Worm (Caenorhabditis elegans): Measurements from ENCODE around the gene tni-1.

tni-1 gene

DNA sequence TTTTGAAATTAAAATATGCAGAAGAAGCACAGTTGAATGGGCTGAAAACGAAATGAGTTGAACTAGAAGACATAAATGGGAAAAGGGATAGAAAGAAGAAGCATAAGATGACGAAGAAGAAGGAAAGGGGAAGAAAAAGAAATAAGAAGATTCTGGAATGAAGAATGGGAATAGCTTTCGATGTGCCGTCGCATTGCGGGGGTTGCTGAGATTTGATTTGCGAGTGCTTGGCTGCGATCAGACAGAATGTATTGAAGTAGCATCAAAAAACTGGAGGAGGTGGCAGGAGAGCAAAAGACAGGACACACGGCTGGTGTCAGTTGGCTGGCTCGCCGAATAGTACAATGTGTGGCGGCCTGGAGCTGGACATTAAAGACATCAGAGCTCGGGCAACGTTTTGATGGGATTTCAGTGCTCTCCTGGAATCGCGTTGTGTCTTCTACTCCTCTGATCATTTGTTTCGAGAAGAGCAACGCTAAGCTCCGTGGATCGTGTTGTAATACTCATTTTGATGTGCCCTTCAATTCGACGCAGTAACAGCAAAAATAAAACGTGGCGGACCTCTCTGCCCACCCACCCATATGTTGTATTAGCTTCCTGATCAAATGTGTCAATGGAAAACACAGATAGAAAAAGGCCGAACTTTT lies 2.0 kb upstream of the tni-1 start (continued):
- no peak for TF ChIP-seq sdz-12 (GFP tag; optimal IDR thresholded peaks at IDR 0.05)
- peak; percentile 64 for TF ChIP-seq hlh-11 (tag; optimal IDR thresholded peaks at IDR 0.05)
- no peak for TF ChIP-seq ama-1 (optimal IDR thresholded peaks at IDR 0.05)
- peak; percentile 37; the same call in 1 of the 2 replicates for TF ChIP-seq ctbp-1 (GFP tag; IDR thresholded peaks at IDR 0.05)
- TF ChIP-seq lin-1 (GFP tag; IDR thresholded peaks at IDR 0.05), result no peak
- TF ChIP-seq F10B5.3 (tag; optimal IDR thresholded peaks at IDR 0.05), result no peak
- no peak for TF ChIP-seq spr-1 (tag; optimal IDR thresholded peaks at IDR 0.05)
- TF ChIP-seq daf-16 (GFP tag; optimal IDR thresholded peaks at IDR 0.05), result peak in 1 of 2 experiments; percentile 68
- no peak for TF ChIP-seq daf-16 (tag; optimal IDR thresholded peaks at IDR 0.05)
- no peak for TF ChIP-seq madf-5 (GFP tag; IDR thresholded peaks at IDR 0.05)
- TF ChIP-seq nhr-76 (tag; optimal IDR thresholded peaks at IDR 0.05), result no peak
- no peak for TF ChIP-seq Y105C5A.15 (GFP tag; IDR thresholded peaks at IDR 0.05)
- no peak for TF ChIP-seq lir-3 (tag; optimal IDR thresholded peaks at IDR 0.05)
- TF ChIP-seq unc-39 (tag; optimal IDR thresholded peaks at IDR 0.05), result no peak
- TF ChIP-seq nhr-41 (GFP tag; IDR thresholded peaks at IDR 0.05), result no peak
- no peak for TF ChIP-seq mep-1 (tag; optimal IDR thresholded peaks at IDR 0.05)
- no peak for TF ChIP-seq zfp-2 (tag; optimal IDR thresholded peaks at IDR 0.05)
- no peak for TF ChIP-seq T20F7.1 (GFP tag; optimal IDR thresholded peaks at IDR 0.05)
- peak; percentile 4 for TF ChIP-seq ces-1 (GFP tag; optimal IDR thresholded peaks at IDR 0.05)
- TF ChIP-seq F26F4.8 (GFP tag; conservative IDR thresholded peaks at IDR 0.05), result no peak
- peak; percentile 36; the same call in 1 of the 2 replicates for TF ChIP-seq tra-1 (GFP tag; IDR thresholded peaks at IDR 0.05)
- no peak for TF ChIP-seq T26A8.4 (GFP tag; IDR thresholded peaks at IDR 0.05)
- no peak for TF ChIP-seq rbr-2 (tag; optimal IDR thresholded peaks at IDR 0.05)
- no peak for TF ChIP-seq nhr-25 (tag; optimal IDR thresholded peaks at IDR 0.05; ENCODE audit: borderline replicate concordance, insufficient read depth)
- no peak for TF ChIP-seq nhr-77 (tag; optimal IDR thresholded peaks at IDR 0.05)
- no peak for TF ChIP-seq saeg-2 (GFP tag; IDR thresholded peaks at IDR 0.05)
- TF ChIP-seq ceh-62 (tag; optimal IDR thresholded peaks at IDR 0.05), result no peak

DNA sequence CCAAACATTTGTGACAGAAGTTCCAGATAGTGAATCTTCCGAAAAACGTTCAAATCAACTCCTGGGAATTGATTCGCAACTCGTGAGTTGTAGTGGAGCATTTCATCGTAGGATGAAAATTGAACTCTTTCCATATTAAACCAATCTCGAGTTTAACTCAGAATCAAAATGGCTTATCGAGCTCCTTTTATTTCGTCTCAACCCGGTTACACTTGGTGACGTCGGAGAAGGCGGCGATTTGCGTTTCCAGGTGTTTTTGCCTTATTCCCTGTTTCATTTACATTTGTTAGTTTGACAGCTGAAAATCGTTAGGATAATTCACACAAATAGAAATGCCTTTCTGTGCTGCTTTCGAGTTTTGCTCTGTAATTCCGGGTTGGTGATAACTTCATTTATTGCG lies 1.8 kb downstream of the tni-1 start, which contains the start of gene F42E11.3:
F42E11.3 (minus strand) TSS at position 101 of the 400 bp plus-strand sequence.
- TF ChIP-seq nhr-41 (GFP tag; IDR thresholded peaks at IDR 0.05), result no peak
- no peak for TF ChIP-seq gei-8 (GFP tag; optimal IDR thresholded peaks at IDR 0.05)
- TF ChIP-seq F26F4.8 (GFP tag; conservative IDR thresholded peaks at IDR 0.05), result no peak
- no peak for TF ChIP-seq lin-15B (tag; optimal IDR thresholded peaks at IDR 0.05)
- TF ChIP-seq lin-13 (GFP tag; optimal IDR thresholded peaks at IDR 0.05), result no peak
- TF ChIP-seq zfp-3 (GFP tag; conservative IDR thresholded peaks at IDR 0.05), result no peak
- no peak for TF ChIP-seq tra-1 (GFP tag; IDR thresholded peaks at IDR 0.05)
- TF ChIP-seq dmd-6 (GFP tag; IDR thresholded peaks at IDR 0.05), result no peak
- no peak for TF ChIP-seq madf-5 (GFP tag; IDR thresholded peaks at IDR 0.05)
- TF ChIP-seq hif-1 (tag; optimal IDR thresholded peaks at IDR 0.05), result no peak
- TF ChIP-seq ceh-20 (GFP tag; IDR thresholded peaks at IDR 0.05), result no peak
- TF ChIP-seq hmg-1.1 (GFP tag; IDR thresholded peaks at IDR 0.05), result no peak
- no peak for TF ChIP-seq mes-2 (tag; optimal IDR thresholded peaks at IDR 0.05; ENCODE audit: poor library complexity, severe bottlenecking)
- TF ChIP-seq unc-39 (tag; optimal IDR thresholded peaks at IDR 0.05), result no peak
- no peak for TF ChIP-seq ceh-32 (tag; optimal IDR thresholded peaks at IDR 0.05; ENCODE audit: poor library complexity)

DNA sequence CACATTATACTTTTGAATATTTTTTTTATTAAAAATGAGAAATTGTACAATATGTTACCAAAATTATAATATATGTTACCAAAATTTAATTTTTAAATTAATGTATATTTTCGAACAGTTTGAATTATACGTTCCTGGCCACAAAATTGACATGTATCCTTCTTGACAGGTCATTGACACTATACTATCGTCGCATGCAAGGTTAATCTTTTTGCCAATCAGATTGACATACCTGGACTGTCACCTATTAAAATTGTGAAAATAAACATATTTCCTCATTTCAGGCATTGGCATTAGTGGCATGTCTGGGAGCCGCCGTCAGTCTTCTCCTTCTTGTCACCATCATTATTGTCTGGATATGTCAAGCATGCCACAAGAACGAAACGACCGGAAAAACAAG lies 7.2 kb downstream of the tni-1 start:
- TF ChIP-seq dmd-6 (GFP tag; IDR thresholded peaks at IDR 0.05) (peak; percentile 63; the same call in 1 of the 2 replicates), zag-1 (tag; optimal IDR thresholded peaks at IDR 0.05) (no peak)
